Fruit fly (Drosophila melanogaster) whole organism: ENCODE measurements around the gene SmE.

ENCODE experiments used
- CG8478 ChIP-seq: fragments of >200 bp; optimal IDR thresholded peaks from 2 replicates; lab custom pipeline; 2018; ENCODE audit warnings: inconsistent platforms
- pan ChIP-seq: fragments of >200 bp; optimal IDR thresholded peaks from 2 replicates; lab custom pipeline; 2017
- psq ChIP-seq: fragments of >200 bp; optimal IDR thresholded peaks from 2 replicates; lab custom pipeline; 2017
- usp ChIP-seq: fragments of >200 bp; optimal IDR thresholded peaks from 2 replicates; lab custom pipeline; 2017; ENCODE audit warnings: missing biosample characterization, missing genetic modification characterization, mixed read lengths

DNA sequence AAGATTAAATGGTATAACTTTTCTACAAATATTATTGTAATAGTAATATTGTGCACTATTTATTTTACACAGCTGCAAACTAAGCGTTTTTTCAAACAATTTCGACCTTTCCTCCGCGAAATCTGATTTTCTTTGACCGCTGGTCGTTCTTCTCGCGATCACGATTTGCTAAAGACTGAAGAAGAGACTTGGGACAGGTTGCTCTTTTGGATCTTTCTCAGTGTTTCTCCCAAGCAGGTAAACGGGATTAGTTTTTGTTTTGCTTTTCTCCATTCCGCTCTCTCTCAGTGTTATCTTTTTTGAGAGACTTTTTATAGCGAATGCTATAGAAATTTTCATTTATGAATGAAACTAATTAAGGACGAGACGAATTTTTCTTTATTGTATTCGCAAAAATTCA lies 2.1 kb upstream of the SmE start, which contains the start of gene CG7102:
- TF ChIP-seq pan (lab: Kevin White, UChicago) = no peak
- TF ChIP-seq psq (lab: Kevin White, UChicago) = no peak
- no peak for TF ChIP-seq usp (GFP tag; lab: Kevin White, UChicago)
- TF ChIP-seq CG8478 (lab: Kevin White, UChicago) = no peak
